Worm (Caenorhabditis elegans): Measurements from ENCODE around the gene B0034.4.

DNA sequence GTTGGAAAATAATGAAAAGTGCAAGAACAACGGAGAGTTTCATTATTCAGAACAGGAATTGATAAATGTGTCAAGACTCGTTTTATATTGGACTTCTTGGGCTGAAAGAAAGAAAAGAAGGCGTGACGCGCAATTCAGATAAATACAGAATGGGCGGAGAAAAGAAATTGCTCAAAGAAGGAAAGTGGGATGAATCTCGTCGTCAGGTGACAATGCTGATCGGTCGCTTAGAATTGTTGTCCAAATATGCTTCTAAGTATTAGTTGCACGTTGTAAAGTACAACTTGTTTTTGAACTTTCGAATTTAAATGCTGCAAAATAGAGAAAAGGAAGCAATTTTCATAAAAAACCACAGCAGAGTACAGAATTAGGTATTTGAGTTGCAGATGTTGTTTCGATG, 21.3 kb upstream of the B0034.4 start, which contains the start of gene ins-3:
- no peak for TF ChIP-seq cog-1 (tag; optimal IDR thresholded peaks at IDR 0.05)
- TF ChIP-seq klf-2 (GFP tag; conservative IDR thresholded peaks at IDR 0.05) = no peak
- no peak for TF ChIP-seq T22C8.4 (GFP tag; IDR thresholded peaks at IDR 0.05)
- TF ChIP-seq tab-1 (GFP tag; IDR thresholded peaks at IDR 0.05) = no peak
- no peak for TF ChIP-seq flt-1 (GFP tag; IDR thresholded peaks at IDR 0.05)
- TF ChIP-seq ref-1 (GFP tag; conservative IDR thresholded peaks at IDR 0.05) = no peak
- TF ChIP-seq ztf-29 (GFP tag; IDR thresholded peaks at IDR 0.05) = no peak

Data from whole organism, midembryonic.